Fruit fly (Drosophila melanogaster) whole organism, embryonic: ENCODE data around the gene MESR3.

ENCODE experiments used
- CG10321 ChIP-seq: fragments of 200-800 bp; sonication (Bioruptor generic); IDR thresholded peaks from 2 replicates; pipeline ENCODE4 v1.3.6; 2022; ENCODE audit warnings: missing biosample characterization, missing genetic modification characterization
- CG10431 ChIP-seq: fragments of 200-800 bp; sonication (Bioruptor generic); optimal IDR thresholded peaks from 3 replicates; lab custom pipeline; 2018; ENCODE audit warnings: missing biosample characterization, mild to moderate bottlenecking, missing genetic modification characterization
- CG10979 ChIP-seq: fragments of 200-800 bp; sonication (Bioruptor generic); optimal IDR thresholded peaks from 2 replicates; lab custom pipeline; 2018; ENCODE audit warnings: missing biosample characterization, mild to moderate bottlenecking, missing genetic modification characterization, moderate library complexity
- CG12299 ChIP-seq: fragments of 200-800 bp; sonication (Bioruptor generic); optimal IDR thresholded peaks from 2 replicates; lab custom pipeline; 2018; ENCODE audit warnings: missing biosample characterization, mild to moderate bottlenecking, missing genetic modification characterization
- CG13424 ChIP-seq: fragments of 200-800 bp; sonication (Bioruptor generic); optimal IDR thresholded peaks from 2 replicates; lab custom pipeline; 2019; ENCODE audit warnings: missing biosample characterization, mild to moderate bottlenecking, missing genetic modification characterization, moderate library complexity
- CG17568 ChIP-seq: fragments of 200-800 bp; sonication (Bioruptor generic); optimal IDR thresholded peaks from 2 replicates; lab custom pipeline; 2018; ENCODE audit warnings: missing biosample characterization, mild to moderate bottlenecking, missing genetic modification characterization, moderate library complexity
- CG17912 ChIP-seq: fragments of 200-800 bp; sonication (Bioruptor generic); optimal IDR thresholded peaks from 2 replicates; lab custom pipeline; 2018; ENCODE audit warnings: missing biosample characterization, mild to moderate bottlenecking, missing genetic modification characterization
- CG1832 ChIP-seq: fragments of 200-800 bp; sonication (Bioruptor generic); optimal IDR thresholded peaks from 2 replicates; lab custom pipeline; 2017; ENCODE audit warnings: missing biosample characterization, mild to moderate bottlenecking, missing genetic modification characterization, inconsistent platforms
- CG18764 ChIP-seq: fragments of 200-800 bp; sonication (Bioruptor generic); optimal IDR thresholded peaks from 3 replicates; lab custom pipeline; 2016; ENCODE audit warnings: missing biosample characterization, missing genetic modification characterization
- CG4360 ChIP-seq: fragments of 200-800 bp; sonication (Bioruptor generic); IDR thresholded peaks from 2 replicates; pipeline ENCODE4 v1.3.6; 2022; ENCODE audit warnings: missing biosample characterization, missing genetic modification characterization
- CG4730 ChIP-seq: fragments of 200-800 bp; sonication (Bioruptor generic); IDR thresholded peaks from 2 replicates; pipeline ENCODE4 v1.3.6; 2022; ENCODE audit warnings: missing biosample characterization, missing genetic modification characterization
- CG4854 ChIP-seq: fragments of 200-800 bp; sonication (Bioruptor generic); optimal IDR thresholded peaks from 2 replicates; lab custom pipeline; 2016; ENCODE audit warnings: missing biosample characterization, missing genetic modification characterization, inconsistent platforms
- CG6854 ChIP-seq: fragments of 200-800 bp; sonication (Bioruptor generic); optimal IDR thresholded peaks from 3 replicates; lab custom pipeline; 2017; ENCODE audit warnings: missing biosample characterization, mild to moderate bottlenecking, missing genetic modification characterization
- CG7987 ChIP-seq: fragments of 200-800 bp; sonication (Bioruptor generic); optimal IDR thresholded peaks from 2 replicates; lab custom pipeline; 2018; ENCODE audit warnings: missing biosample characterization, mild to moderate bottlenecking, missing genetic modification characterization, moderate library complexity
- CG8089 ChIP-seq: fragments of 200-800 bp; sonication (Bioruptor generic); optimal IDR thresholded peaks from 3 replicates; lab custom pipeline; 2016; ENCODE audit warnings: missing biosample characterization, missing genetic modification characterization
- CoRest ChIP-seq: fragments of 200-800 bp; sonication (Bioruptor generic); optimal IDR thresholded peaks from 3 replicates; lab custom pipeline; 2018; ENCODE audit warnings: missing biosample characterization, mild to moderate bottlenecking, missing genetic modification characterization, moderate library complexity
- Gsc ChIP-seq: fragments of 200-800 bp; sonication (Bioruptor generic); IDR thresholded peaks from 2 replicates; pipeline ENCODE4 v1.3.6; 2022; ENCODE audit warnings: missing biosample characterization, missing genetic modification characterization
- HLHmδ ChIP-seq: fragments of 200-800 bp; sonication (Bioruptor generic); optimal IDR thresholded peaks from 2 replicates; lab custom pipeline; 2018; ENCODE audit warnings: missing biosample characterization, mild to moderate bottlenecking, missing genetic modification characterization, moderate library complexity
- Hmr ChIP-seq: fragments of 200-800 bp; sonication (Bioruptor generic); optimal IDR thresholded peaks from 3 replicates; lab custom pipeline; 2017; ENCODE audit warnings: mild to moderate bottlenecking, missing biosample characterization, missing genetic modification reagents, missing genetic modification characterization
- Hmx ChIP-seq: fragments of 200-800 bp; sonication (Bioruptor generic); optimal IDR thresholded peaks from 2 replicates; lab custom pipeline; 2016; ENCODE audit warnings: missing biosample characterization, missing genetic modification characterization
- Jarid2 ChIP-seq: fragments of 200-800 bp; sonication (Bioruptor generic); optimal IDR thresholded peaks from 3 replicates; lab custom pipeline; 2017; ENCODE audit warnings: mild to moderate bottlenecking, missing biosample characterization, missing genetic modification reagents, missing genetic modification characterization
- Mad ChIP-seq: fragments of 200-800 bp; sonication (Bioruptor generic); optimal IDR thresholded peaks from 2 replicates; lab custom pipeline; 2016; ENCODE audit warnings: missing biosample characterization, missing genetic modification characterization
- Med ChIP-seq: fragments of 200-800 bp; sonication (Bioruptor generic); peaks from one replicate; lab custom pipeline; 2016; ENCODE audit warnings: missing biosample characterization, missing genetic modification characterization, mild to moderate bottlenecking, inconsistent platforms, moderate library complexity
- Mes4 ChIP-seq: fragments of 200-800 bp; sonication (Bioruptor generic); optimal IDR thresholded peaks from 2 replicates; lab custom pipeline; 2016; ENCODE audit warnings: missing biosample characterization, missing genetic modification characterization
- NC2β ChIP-seq: fragments of 200-800 bp; sonication (Bioruptor generic); optimal IDR thresholded peaks from 2 replicates; lab custom pipeline; 2016; ENCODE audit warnings: missing biosample characterization, missing genetic modification characterization
- Opbp ChIP-seq: fragments of 200-800 bp; sonication (Bioruptor generic); IDR thresholded peaks from 3 replicates; pipeline ENCODE4 v1.3.6; 2022; ENCODE audit warnings: missing biosample characterization, missing genetic modification characterization; ENCODE audit not compliant: partially characterized antibody
- Sox102F ChIP-seq: fragments of 200-800 bp; sonication (Bioruptor generic); optimal IDR thresholded peaks from 2 replicates; lab custom pipeline; 2018; ENCODE audit warnings: missing biosample characterization, mild to moderate bottlenecking, missing genetic modification characterization, moderate library complexity
- Sry-δ ChIP-seq: fragments of 200-800 bp; sonication (Bioruptor generic); optimal IDR thresholded peaks from 2 replicates; lab custom pipeline; 2016; ENCODE audit warnings: missing biosample characterization, missing genetic modification characterization
- ash1 ChIP-seq: fragments of 200-800 bp; sonication (Bioruptor generic); optimal IDR thresholded peaks from 2 replicates; lab custom pipeline; 2018; ENCODE audit warnings: missing biosample characterization, mild to moderate bottlenecking, missing genetic modification characterization
- bcd ChIP-seq: fragments of 200-800 bp; sonication (Bioruptor generic); optimal IDR thresholded peaks from 2 replicates; lab custom pipeline; 2017; ENCODE audit warnings: missing biosample characterization, mild to moderate bottlenecking, missing genetic modification characterization
- chn ChIP-seq: fragments of 200-800 bp; sonication (Bioruptor generic); optimal IDR thresholded peaks from 2 replicates; lab custom pipeline; 2016; ENCODE audit warnings: missing biosample characterization, missing genetic modification characterization
- dm ChIP-seq: fragments of 200-800 bp; sonication (Bioruptor generic); optimal IDR thresholded peaks from 3 replicates; lab custom pipeline; 2016; ENCODE audit warnings: missing biosample characterization, missing genetic modification characterization
- exex ChIP-seq: fragments of 200-800 bp; sonication (Bioruptor generic); optimal IDR thresholded peaks from 4 replicates; lab custom pipeline; 2018; ENCODE audit warnings: missing biosample characterization, mild to moderate bottlenecking, missing genetic modification characterization, moderate library complexity
- fd3F ChIP-seq: fragments of 200-800 bp; sonication (Bioruptor generic); optimal IDR thresholded peaks from 2 replicates; lab custom pipeline; 2018; ENCODE audit warnings: missing biosample characterization, mild to moderate bottlenecking, missing genetic modification characterization, moderate library complexity
- fd96Cb ChIP-seq: fragments of 200-800 bp; sonication (Bioruptor generic); optimal IDR thresholded peaks from 2 replicates; lab custom pipeline; 2018; ENCODE audit warnings: missing biosample characterization, mild to moderate bottlenecking, missing genetic modification characterization, moderate library complexity
- ftz-f1 ChIP-seq: fragments of 200-800 bp; sonication (Bioruptor generic); optimal IDR thresholded peaks from 2 replicates; lab custom pipeline; 2016; ENCODE audit warnings: missing biosample characterization, missing genetic modification characterization
- ind ChIP-seq: fragments of 200-800 bp; sonication (Bioruptor generic); optimal IDR thresholded peaks from 3 replicates; lab custom pipeline; 2016; ENCODE audit warnings: missing biosample characterization, missing genetic modification characterization
- jumu ChIP-seq: fragments of 200-800 bp; sonication (Bioruptor generic); optimal IDR thresholded peaks from 3 replicates; lab custom pipeline; 2016; ENCODE audit warnings: missing biosample characterization, missing genetic modification characterization
- lab ChIP-seq: fragments of 200-800 bp; sonication (Bioruptor generic); optimal IDR thresholded peaks from 3 replicates; lab custom pipeline; 2017; ENCODE audit warnings: missing biosample characterization, missing genetic modification characterization, mild to moderate bottlenecking, moderate library complexity, missing genetic modification reagents
- luna ChIP-seq: fragments of 200-800 bp; sonication (Bioruptor generic); optimal IDR thresholded peaks from 2 replicates; lab custom pipeline; 2016; ENCODE audit warnings: missing biosample characterization, missing genetic modification characterization
- mirr ChIP-seq: fragments of 200-800 bp; sonication (Bioruptor generic); optimal IDR thresholded peaks from 3 replicates; lab custom pipeline; 2018; ENCODE audit warnings: missing biosample characterization, mild to moderate bottlenecking, missing genetic modification characterization
- pho ChIP-seq: fragments of 200-800 bp; sonication (Bioruptor generic); optimal IDR thresholded peaks from 2 replicates; lab custom pipeline; 2016; ENCODE audit warnings: missing biosample characterization, missing genetic modification characterization
- psq ChIP-seq: fragments of 200-800 bp; sonication (Bioruptor generic); optimal IDR thresholded peaks from 2 replicates; lab custom pipeline; 2017; ENCODE audit warnings: missing biosample characterization, missing genetic modification characterization
- sd ChIP-seq: fragments of 200-800 bp; sonication (Bioruptor generic); optimal IDR thresholded peaks from 3 replicates; lab custom pipeline; 2018; ENCODE audit warnings: missing biosample characterization, mild to moderate bottlenecking, missing genetic modification characterization, moderate library complexity
- slbo ChIP-seq: fragments of 200-800 bp; sonication (Bioruptor generic); IDR thresholded peaks from 2 replicates; pipeline ENCODE4 v1.3.6; 2022; ENCODE audit warnings: missing biosample characterization, missing genetic modification characterization
- sug ChIP-seq: fragments of 200-800 bp; optimal IDR thresholded peaks from 2 replicates; lab custom pipeline; 2019; ENCODE audit warnings: missing biosample characterization, mild to moderate bottlenecking, missing genetic modification characterization, moderate library complexity
- toy ChIP-seq: fragments of 200-800 bp; sonication (Bioruptor generic); IDR thresholded peaks from 2 replicates; pipeline ENCODE4 v1.3.6; 2022; ENCODE audit warnings: missing biosample characterization, missing genetic modification characterization
- z ChIP-seq: fragments of 200-800 bp; sonication (Bioruptor generic); IDR thresholded peaks from 3 replicates; pipeline ENCODE4 v1.3.6; 2022; ENCODE audit warnings: missing biosample characterization, missing genetic modification characterization
- zen ChIP-seq: fragments of 200-800 bp; sonication (Bioruptor generic); optimal IDR thresholded peaks from 3 replicates; lab custom pipeline; 2018; ENCODE audit warnings: missing biosample characterization, mild to moderate bottlenecking, missing genetic modification characterization, moderate library complexity

MESR3 gene

DNA sequence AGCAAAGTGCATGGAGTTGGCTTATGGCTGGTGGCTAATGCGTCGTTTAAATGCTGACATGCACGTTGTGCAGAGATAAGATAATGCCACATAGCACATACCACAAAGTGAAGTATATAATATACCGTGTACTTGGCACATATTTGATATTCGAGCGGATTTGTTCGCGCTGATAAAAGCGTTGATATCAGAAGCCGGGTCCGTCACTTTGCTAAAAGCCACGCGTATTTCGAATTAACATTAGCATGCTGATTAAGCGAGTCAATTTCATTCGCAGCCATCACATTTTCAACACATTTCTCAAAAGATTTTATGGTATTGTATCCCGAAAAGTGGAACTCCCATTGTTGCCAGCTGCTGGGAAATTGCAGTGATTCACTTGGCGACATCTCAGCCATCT is 48.3 kb upstream of the MESR3 start:
- TF ChIP-seq CG1832 (no peak), Med (GFP tag; lab: Kevin White, UChicago) (peak; percentile 16), fd3F (GFP tag; lab: Kevin White, UChicago) (no peak), sd (tag; lab: Kevin White, UChicago) (peak; percentile 51), CG4854 (no peak), exex (tag; lab: Kevin White, UChicago) (peak; percentile 24), bcd (GFP tag; lab: Kevin White, UChicago) (no peak), Mes4 (no peak), mirr (GFP tag; lab: Kevin White, UChicago) (peak; percentile 14), CG17912 (GFP tag; lab: Kevin White, UChicago) (no peak), sug (tag; lab: Kevin White, UChicago) (peak; percentile 10), Hmx (no peak)

- TF ChIP-seq CG4730 = no peak
- TF ChIP-seq Sry-δ (GFP tag; lab: Kevin White, UChicago) = no peak
- TF ChIP-seq CG10431 (GFP tag; lab: Kevin White, UChicago) = peak; percentile 7
- no peak for TF ChIP-seq Hmr (GFP tag; lab: Kevin White, UChicago)
- TF ChIP-seq fd96Cb (tag; lab: Kevin White, UChicago) = no peak
- TF ChIP-seq CG8089 = no peak
- TF ChIP-seq luna = no peak
- TF ChIP-seq Gsc = no peak
- TF ChIP-seq dm (GFP tag; lab: Kevin White, UChicago) = no peak
- TF ChIP-seq jumu (GFP tag; lab: Kevin White, UChicago) = no peak
- no peak for TF ChIP-seq toy
- TF ChIP-seq CG4360 (GFP tag; lab: Robert Waterston, UW) = no peak
- peak; percentile 51 for TF ChIP-seq CG7987 (GFP tag; lab: Kevin White, UChicago)
- peak; percentile 30 for TF ChIP-seq ftz-f1
- TF ChIP-seq NC2β (GFP tag; lab: Kevin White, UChicago) = no peak
- no peak for TF ChIP-seq Mad (GFP tag; lab: Kevin White, UChicago)
- TF ChIP-seq Jarid2 = peak; percentile 98
- TF ChIP-seq CoRest (tag; lab: Kevin White, UChicago) = no peak
- peak; percentile 32; the same call in 1 of the 3 replicates for TF ChIP-seq Opbp
- TF ChIP-seq lab (GFP tag; lab: Kevin White, UChicago) = peak; percentile 20
- no peak for TF ChIP-seq CG6854 (GFP tag; lab: Kevin White, UChicago)
- TF ChIP-seq pho (GFP tag; lab: Kevin White, UChicago) = peak; percentile 5
- TF ChIP-seq CG17568 (GFP tag; lab: Kevin White, UChicago) = no peak
- TF ChIP-seq psq = no peak
- no peak for TF ChIP-seq CG18764 (GFP tag; lab: Kevin White, UChicago)
- TF ChIP-seq slbo (GFP tag; lab: Robert Waterston, UW) = peak; percentile 40; the same call in 1 of the 2 replicates
- TF ChIP-seq ind (GFP tag; lab: Kevin White, UChicago) = no peak
- TF ChIP-seq CG10979 (tag; lab: Kevin White, UChicago) = no peak
- TF ChIP-seq CG13424 = no peak
- TF ChIP-seq Sox102F = no peak
- TF ChIP-seq ash1 (GFP tag; lab: Kevin White, UChicago) = no peak
- TF ChIP-seq HLHmδ = peak; percentile 47
- TF ChIP-seq zen (tag; lab: Kevin White, UChicago) = no peak
- no peak for TF ChIP-seq CG12299 (tag; lab: Kevin White, UChicago)
- TF ChIP-seq CG10321 (GFP tag; lab: Robert Waterston, UW) = no peak
- no peak for TF ChIP-seq chn (GFP tag; lab: Kevin White, UChicago)
- TF ChIP-seq z = peak; percentile 80
Observed at dm6 chr2L:18571724-18572427, 45.2 kb upstream of the MESR3 start.
